Worm (Caenorhabditis elegans) whole organism, late embryonic: ENCODE data around the gene F55A11.8.

Source experiments
- ama-1 ChIP-seq: fragments of 150-350 bp; optimal IDR thresholded peaks from 2 replicates; lab custom pipeline; 2014
- ceh-19 ChIP-seq: fragments of 200-800 bp; sonication (Bioruptor generic); optimal IDR thresholded peaks from 2 replicates; lab custom pipeline; 2018; ENCODE audit warnings: mild to moderate bottlenecking, missing genetic modification characterization, missing compliant biosample characterization
- elt-2 ChIP-seq: sonication (generic microtip); optimal IDR thresholded peaks from 2 replicates; lab custom pipeline; 2016; ENCODE audit warnings: missing genetic modification reagents, missing genetic modification characterization, missing compliant biosample characterization
- fax-1 ChIP-seq: sonication (generic microtip); optimal IDR thresholded peaks from 2 replicates; lab custom pipeline; 2016; ENCODE audit warnings: missing genotype, missing genetic modification characterization, missing compliant biosample characterization
- nhr-11 ChIP-seq: fragments of 150-350 bp; optimal IDR thresholded peaks from 2 replicates; lab custom pipeline; 2014; ENCODE audit warnings: missing biosample characterization, missing genetic modification characterization
- pha-4 ChIP-seq: fragments of 150-350 bp; optimal IDR thresholded peaks from 2 replicates; lab custom pipeline; 2018; ENCODE audit warnings: missing biosample characterization, missing genetic modification reagents, missing genetic modification characterization
- pqm-1 ChIP-seq: sonication (generic microtip); optimal IDR thresholded peaks from 2 replicates; lab custom pipeline; 2016; ENCODE audit warnings: missing genetic modification characterization, missing compliant biosample characterization
- sox-4 ChIP-seq: sonication (generic microtip); optimal IDR thresholded peaks from 2 replicates; lab custom pipeline; 2017; ENCODE audit warnings: mild to moderate bottlenecking, missing genetic modification characterization, inconsistent platforms, missing compliant biosample characterization

DNA sequence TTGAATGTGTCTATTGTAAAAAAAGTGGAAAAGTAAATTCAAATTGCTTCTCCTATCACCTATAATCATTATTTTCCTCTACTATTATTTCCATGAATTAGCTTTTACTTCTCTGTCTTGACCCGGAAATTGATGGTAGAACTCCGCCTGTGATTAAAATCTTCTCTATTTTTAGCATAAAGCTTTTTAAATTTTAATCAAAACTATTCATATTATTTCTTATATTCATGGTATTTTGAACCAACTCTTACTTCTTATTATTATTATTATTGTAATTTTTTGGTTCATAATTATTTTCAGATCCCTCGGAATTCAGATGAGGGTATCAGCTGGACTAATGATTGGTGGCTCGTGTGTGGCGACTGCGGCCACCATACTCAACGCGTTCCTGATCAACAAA, 21.0 kb upstream of the F55A11.8 start, which contains the start of gene sel-11:
- TF ChIP-seq elt-2 (no peak), fax-1 (tag; lab: Kevin White, UChicago) (no peak), ama-1 (lab: Kevin White, UChicago) (no peak), pha-4 (tag; lab: Kevin White, UChicago) (no peak), nhr-11 (tag; lab: Kevin White, UChicago) (no peak), ceh-19 (no peak), sox-4 (tag; lab: Kevin White, UChicago) (no peak), pqm-1 (tag; lab: Kevin White, UChicago) (no peak)
